Worm (Caenorhabditis elegans) whole organism, young adult: ENCODE data around the gene F38B6.2.

Experiments
- aptf-3 ChIP-seq: fragments of 200-800 bp; sonication (Bioruptor generic); IDR thresholded peaks from 2 replicates; pipeline ENCODE4 v1.3.6; 2022; ENCODE audit warnings: missing genetic modification characterization, missing compliant biosample characterization
- chd-7 ChIP-seq: sonication (generic microtip); optimal IDR thresholded peaks from 2 replicates; lab custom pipeline; 2016; ENCODE audit warnings: mild to moderate bottlenecking, missing genetic modification characterization, moderate library complexity, missing compliant biosample characterization
- mcd-1 ChIP-seq: fragments of 200-800 bp; sonication (Bioruptor generic); IDR thresholded peaks from 2 replicates; pipeline ENCODE4 v1.3.6; 2022; ENCODE audit warnings: missing genetic modification reagents, missing genetic modification characterization, missing compliant biosample characterization
- ztf-25 ChIP-seq: fragments of 200-800 bp; sonication (Bioruptor generic); IDR thresholded peaks from 2 replicates; pipeline ENCODE4 v1.3.6; 2022; ENCODE audit warnings: missing genetic modification reagents, missing genetic modification characterization, missing compliant biosample characterization

DNA sequence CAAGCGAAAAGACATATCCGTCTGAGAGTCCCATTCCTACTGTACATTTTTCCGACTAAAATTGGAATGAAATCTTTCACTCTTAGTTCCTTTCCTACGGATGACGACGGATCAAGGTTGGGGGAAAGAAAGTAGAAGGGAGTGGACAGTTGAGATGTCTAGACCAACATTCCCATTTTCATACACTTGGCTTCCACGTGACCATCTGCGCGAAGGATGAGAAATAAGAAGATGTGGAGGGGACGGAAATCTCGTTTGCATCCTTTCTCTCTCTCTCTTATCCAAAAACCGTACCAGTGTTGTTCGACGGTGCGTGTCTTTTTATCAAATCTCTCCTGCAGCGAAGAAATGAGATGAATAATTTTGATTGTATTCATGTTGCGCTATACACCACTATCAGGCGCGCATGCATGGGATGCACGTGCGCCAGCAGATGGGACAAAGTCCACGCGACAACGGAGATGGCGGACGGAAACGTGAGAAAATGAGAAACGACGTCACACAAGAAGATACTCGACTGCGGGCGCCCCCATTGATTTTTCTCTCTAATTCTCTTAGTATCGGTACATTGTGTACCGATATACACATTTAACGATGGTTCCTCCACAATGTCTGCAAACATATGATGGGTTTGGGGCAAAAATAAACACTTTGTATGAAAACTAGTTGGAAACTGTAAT, 39.1 kb downstream of the F38B6.2 start:
- no peak for TF ChIP-seq aptf-3 (GFP tag; lab: Robert Waterston, UW)
- peak; percentile 92 for TF ChIP-seq chd-7
- TF ChIP-seq ztf-25 (GFP tag; lab: Robert Waterston, UW): no peak
- peak; percentile 58 for TF ChIP-seq mcd-1 (GFP tag; lab: Robert Waterston, UW)
